Worm (Caenorhabditis elegans) whole organism, late embryonic: ENCODE measurements around the gene C35D10.7.

ENCODE experiments used
- C08G9.2 ChIP-seq: sonication (generic microtip); optimal IDR thresholded peaks from 2 replicates; lab custom pipeline; 2016; ENCODE audit warnings: mild to moderate bottlenecking, missing genetic modification characterization, moderate library complexity, missing compliant biosample characterization
- K02D7.2 ChIP-seq: sonication (generic microtip); optimal IDR thresholded peaks from 2 replicates; lab custom pipeline; 2017; ENCODE audit warnings: mild to moderate bottlenecking, missing genetic modification characterization, missing compliant biosample characterization
- K09A11.1 ChIP-seq: sonication (generic microtip); optimal IDR thresholded peaks from 2 replicates; lab custom pipeline; 2017; ENCODE audit warnings: antibody characterized with exemption, mild to moderate bottlenecking, missing genetic modification characterization, missing compliant biosample characterization; ENCODE audit not compliant: insufficient read depth
- Y22D7AL.16 ChIP-seq: sonication (generic microtip); optimal IDR thresholded peaks from 2 replicates; lab custom pipeline; 2016; ENCODE audit warnings: missing genetic modification characterization, missing compliant biosample characterization
- ceh-14 ChIP-seq: sonication (generic microtip); optimal IDR thresholded peaks from 2 replicates; lab custom pipeline; 2016; ENCODE audit warnings: missing genotype, missing genetic modification characterization, missing compliant biosample characterization
- ceh-18 ChIP-seq: sonication (generic microtip); optimal IDR thresholded peaks from 2 replicates; lab custom pipeline; 2016; ENCODE audit warnings: missing genetic modification characterization, missing compliant biosample characterization
- ceh-2 ChIP-seq: sonication (generic microtip); optimal IDR thresholded peaks from 2 replicates; lab custom pipeline; 2016; ENCODE audit warnings: missing genotype, missing genetic modification characterization, missing compliant biosample characterization
- ceh-22 ChIP-seq: sonication (generic microtip); optimal IDR thresholded peaks from 2 replicates; lab custom pipeline; 2017; ENCODE audit warnings: missing biosample characterization, missing genetic modification characterization
- ceh-30 ChIP-seq: fragments of 150-350 bp; optimal IDR thresholded peaks from 2 replicates; lab custom pipeline; 2014; ENCODE audit warnings: missing biosample characterization, missing genetic modification characterization
- ceh-31 ChIP-seq: sonication (generic microtip); optimal IDR thresholded peaks from 2 replicates; lab custom pipeline; 2016; ENCODE audit warnings: missing genetic modification characterization, missing compliant biosample characterization
- ceh-34 ChIP-seq: sonication (generic microtip); optimal IDR thresholded peaks from 2 replicates; lab custom pipeline; 2016; ENCODE audit warnings: mild to moderate bottlenecking, missing genetic modification characterization, missing compliant biosample characterization
- ceh-45 ChIP-seq: fragments of 200-800 bp; sonication (Bioruptor generic); IDR thresholded peaks from 2 replicates; pipeline ENCODE4 v1.3.6; 2022; ENCODE audit warnings: missing genetic modification reagents, missing genetic modification characterization, missing compliant biosample characterization
- ceh-6 ChIP-seq: fragments of 200-800 bp; sonication (Bioruptor generic); optimal IDR thresholded peaks from 2 replicates; lab custom pipeline; 2018; ENCODE audit warnings: mild to moderate bottlenecking, missing genetic modification characterization, missing compliant biosample characterization
- ceh-9 ChIP-seq: sonication (generic microtip); optimal IDR thresholded peaks from 2 replicates; lab custom pipeline; 2016; ENCODE audit warnings: mild to moderate bottlenecking, missing genetic modification characterization, inconsistent platforms, missing compliant biosample characterization
- che-1 ChIP-seq: sonication (generic microtip); optimal IDR thresholded peaks from 2 replicates; lab custom pipeline; 2016; ENCODE audit warnings: mild to moderate bottlenecking, missing genetic modification characterization, missing compliant biosample characterization
- dmd-4 ChIP-seq: sonication (generic microtip); optimal IDR thresholded peaks from 2 replicates; lab custom pipeline; 2016; ENCODE audit warnings: borderline replicate concordance, missing genetic modification characterization, missing compliant biosample characterization
- elt-2 ChIP-seq: sonication (generic microtip); optimal IDR thresholded peaks from 2 replicates; lab custom pipeline; 2016; ENCODE audit warnings: missing genetic modification reagents, missing genetic modification characterization, missing compliant biosample characterization
- elt-4 ChIP-seq: sonication (generic microtip); optimal IDR thresholded peaks from 2 replicates; lab custom pipeline; 2016; ENCODE audit warnings: missing genetic modification characterization, missing compliant biosample characterization
- ets-4 ChIP-seq: sonication (generic microtip); optimal IDR thresholded peaks from 2 replicates; lab custom pipeline; 2016; ENCODE audit warnings: missing genetic modification characterization, missing compliant biosample characterization
- fax-1 ChIP-seq: sonication (generic microtip); optimal IDR thresholded peaks from 2 replicates; lab custom pipeline; 2016; ENCODE audit warnings: missing genotype, missing genetic modification characterization, missing compliant biosample characterization
- fkh-6 ChIP-seq: sonication (generic microtip); optimal IDR thresholded peaks from 2 replicates; lab custom pipeline; 2016; ENCODE audit warnings: missing genetic modification characterization, missing compliant biosample characterization
- hlh-13 ChIP-seq: fragments of 200-800 bp; sonication (Bioruptor generic); optimal IDR thresholded peaks from 2 replicates; lab custom pipeline; 2018; ENCODE audit warnings: mild to moderate bottlenecking, missing genetic modification characterization, missing compliant biosample characterization
- hlh-15 ChIP-seq: sonication (generic microtip); optimal IDR thresholded peaks from 2 replicates; lab custom pipeline; 2016; ENCODE audit warnings: missing genetic modification characterization, missing compliant biosample characterization
- hlh-30 ChIP-seq: sonication (generic microtip); optimal IDR thresholded peaks from 2 replicates; lab custom pipeline; 2017; ENCODE audit warnings: antibody characterized with exemption, missing genetic modification characterization, missing compliant biosample characterization; ENCODE audit not compliant: insufficient read depth
- hlh-8 ChIP-seq: sonication (generic microtip); optimal IDR thresholded peaks from 2 replicates; lab custom pipeline; 2016; ENCODE audit warnings: missing genotype, missing genetic modification characterization, missing compliant biosample characterization
- lim-6 ChIP-seq: sonication (generic microtip); optimal IDR thresholded peaks from 2 replicates; lab custom pipeline; 2016; ENCODE audit warnings: missing genetic modification characterization, missing compliant biosample characterization
- lin-11 ChIP-seq: fragments of 200-800 bp; sonication (Bioruptor generic); optimal IDR thresholded peaks from 2 replicates; lab custom pipeline; 2018; ENCODE audit warnings: mild to moderate bottlenecking, missing genetic modification characterization, missing compliant biosample characterization
- mec-3 ChIP-seq: sonication (generic microtip); optimal IDR thresholded peaks from 2 replicates; lab custom pipeline; 2016; ENCODE audit warnings: borderline replicate concordance, missing genetic modification characterization, missing compliant biosample characterization
- nhr-232 ChIP-seq: sonication (generic microtip); optimal IDR thresholded peaks from 2 replicates; lab custom pipeline; 2016; ENCODE audit warnings: missing genetic modification characterization, missing compliant biosample characterization
- pat-9 ChIP-seq: fragments of 200-800 bp; sonication (Bioruptor generic); optimal IDR thresholded peaks from 2 replicates; lab custom pipeline; 2018; ENCODE audit warnings: mild to moderate bottlenecking, missing genetic modification characterization, moderate library complexity, missing compliant biosample characterization
- pax-1 ChIP-seq: fragments of 150-350 bp; optimal IDR thresholded peaks from 2 replicates; lab custom pipeline; 2014; ENCODE audit warnings: missing biosample characterization, missing genetic modification characterization
- pqm-1 ChIP-seq: sonication (generic microtip); optimal IDR thresholded peaks from 2 replicates; lab custom pipeline; 2016; ENCODE audit warnings: missing genetic modification characterization, missing compliant biosample characterization
- tbx-7 ChIP-seq: sonication (generic microtip); optimal IDR thresholded peaks from 2 replicates; lab custom pipeline; 2016; ENCODE audit warnings: missing genotype, missing genetic modification characterization, missing compliant biosample characterization
- unc-55 ChIP-seq: sonication (generic microtip); optimal IDR thresholded peaks from 2 replicates; lab custom pipeline; 2017; ENCODE audit warnings: missing biosample characterization, missing genetic modification reagents, missing genetic modification characterization
- zip-5 ChIP-seq: sonication (generic microtip); optimal IDR thresholded peaks from 2 replicates; lab custom pipeline; 2016; ENCODE audit warnings: missing genetic modification characterization, missing compliant biosample characterization
- ztf-16 ChIP-seq: sonication (generic microtip); optimal IDR thresholded peaks from 2 replicates; lab custom pipeline; 2017; ENCODE audit warnings: missing genetic modification characterization, missing compliant biosample characterization

C35D10.7 gene

DNA sequence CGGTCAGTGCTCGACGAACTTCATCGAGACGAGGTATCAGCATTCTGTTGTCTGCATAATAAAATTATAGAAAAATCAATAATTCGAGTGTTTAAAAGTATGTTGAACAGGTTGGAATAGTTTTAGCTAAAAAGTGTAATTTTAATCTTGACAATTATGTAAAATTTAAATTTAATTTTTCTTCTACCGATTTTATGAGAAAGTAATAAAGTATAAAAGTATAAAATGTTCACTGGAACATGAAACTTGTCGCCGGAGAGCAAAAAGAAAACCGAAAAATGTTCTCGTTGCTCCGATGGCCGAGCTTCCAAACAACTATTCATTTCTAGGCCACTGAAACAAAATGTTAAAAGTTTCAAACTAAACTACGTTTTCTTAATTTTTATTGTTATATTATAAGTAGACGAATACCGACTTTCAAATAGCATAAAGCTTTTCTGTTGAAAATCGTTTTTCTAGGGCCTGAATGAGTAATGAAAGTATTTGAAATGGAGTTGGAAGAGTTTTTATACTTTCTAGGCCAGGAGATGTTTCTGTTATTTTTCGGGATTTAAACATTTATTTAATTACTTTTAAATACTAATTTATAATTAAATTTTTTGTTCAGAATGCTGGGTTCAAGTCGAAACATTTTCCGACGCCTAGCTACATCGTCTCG, 5.9 kb downstream of the C35D10.7 start, which contains the start of the genes C35D10.10 and C35D10.5:
TSS of gene C35D10.10 (minus strand) at position 51 of the 658 bp plus-strand sequence.
TSS of gene C35D10.5 (plus strand) at position 608 of the 658 bp plus-strand sequence.
- TF ChIP-seq ceh-45 (GFP tag; lab: Robert Waterston, UW) (no peak), ceh-18 (tag; lab: Kevin White, UChicago) (no peak), ceh-9 (tag; lab: Kevin White, UChicago) (no peak), ceh-14 (tag; lab: Kevin White, UChicago) (no peak), ceh-2 (peak; percentile 66), pat-9 (no peak), ceh-34 (no peak), tbx-7 (tag; lab: Kevin White, UChicago) (peak; percentile 28), Y22D7AL.16 (tag; lab: Kevin White, UChicago) (no peak), ceh-30 (no peak), fax-1 (no peak), unc-55 (GFP tag; lab: Kevin White, UChicago) (no peak), fkh-6 (no peak), C08G9.2 (no peak), ets-4 (tag; lab: Kevin White, UChicago) (peak; percentile 83), pqm-1 (no peak), mec-3 (tag; lab: Kevin White, UChicago) (no peak), hlh-8 (no peak), zip-5 (tag; lab: Kevin White, UChicago) (peak; percentile 31), lim-6 (no peak), nhr-232 (tag; lab: Kevin White, UChicago) (no peak), K09A11.1 (tag; lab: Kevin White, UChicago) (no peak), elt-2 (tag; lab: Kevin White, UChicago) (peak; percentile 13), pax-1 (no peak), ceh-31 (tag; lab: Kevin White, UChicago) (peak; percentile 37), hlh-15 (tag; lab: Kevin White, UChicago) (no peak)

- TF ChIP-seq ztf-16 (no peak), che-1 (tag; lab: Kevin White, UChicago) (no peak), K09A11.1 (tag; lab: Kevin White, UChicago) (no peak)
These were observed 7.1 kb downstream of the C35D10.7 start, which contains the start of gene coq-8 for ce11 chrIII:4863127-4863526. coq-8 (plus strand) TSS chrIII:4863427.

DNA sequence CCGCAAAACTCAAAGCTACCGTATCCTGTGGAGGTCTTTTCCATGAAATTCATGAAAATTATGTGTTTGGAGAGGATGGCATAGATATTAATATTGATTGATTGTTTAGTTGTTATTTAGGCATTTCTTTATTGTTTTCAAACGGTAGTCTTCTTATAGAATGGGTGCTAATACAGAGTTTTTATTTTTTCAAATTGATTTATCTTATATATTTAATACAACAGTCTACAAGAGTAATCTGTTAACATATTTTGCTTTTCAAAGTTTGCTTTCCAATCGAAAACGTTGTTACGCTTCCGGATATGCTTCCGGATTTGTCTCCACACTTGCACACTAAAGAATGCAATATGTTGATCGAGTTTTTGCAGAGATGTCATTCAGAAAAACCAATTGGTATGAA, 10.8 kb downstream of the C35D10.7 start, which contains the start of gene C35D10.17:
TSS of gene C35D10.17 (plus strand) at position 301 of the 400 bp plus-strand sequence.
- TF ChIP-seq lin-11 (tag; lab: Kevin White, UChicago) (no peak), hlh-13 (GFP tag; lab: Kevin White, UChicago) (no peak), mec-3 (tag; lab: Kevin White, UChicago) (no peak), ceh-14 (tag; lab: Kevin White, UChicago) (no peak), ceh-6 (GFP tag; lab: Kevin White, UChicago) (no peak), elt-4 (tag; lab: Kevin White, UChicago) (no peak), che-1 (tag; lab: Kevin White, UChicago) (no peak), hlh-30 (tag; lab: Kevin White, UChicago) (no peak), dmd-4 (tag; lab: Kevin White, UChicago) (no peak), tbx-7 (tag; lab: Kevin White, UChicago) (no peak), ceh-22 (no peak), pqm-1 (no peak), Y22D7AL.16 (tag; lab: Kevin White, UChicago) (no peak)

DNA sequence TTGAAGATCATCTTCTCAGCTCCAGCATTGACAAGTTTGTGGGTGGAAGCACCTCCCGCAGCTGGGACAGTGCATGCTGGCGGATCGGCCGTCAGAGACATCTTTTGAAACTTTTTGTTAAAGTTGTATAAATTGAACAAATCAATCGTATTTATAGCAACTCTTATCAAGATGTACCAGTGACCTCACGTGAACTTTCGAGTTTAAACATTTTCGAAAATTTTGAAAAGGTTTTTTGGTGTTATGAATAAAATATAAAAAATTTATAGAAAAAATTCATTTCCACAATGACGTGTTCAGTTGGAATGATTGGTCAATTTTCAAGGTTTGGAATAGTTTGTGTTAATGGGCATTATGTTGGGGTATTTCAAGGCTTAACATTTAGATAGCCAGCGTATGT, 12.7 kb downstream of the C35D10.7 start, which contains the start of the genes msd-4 and C35D10.3:
TSS of gene msd-4 (minus strand) at position 101 of the 400 bp plus-strand sequence.
TSS of gene C35D10.3 (plus strand) at position 279 of the 400 bp plus-strand sequence.
- no peak for TF ChIP-seq K02D7.2 (tag; lab: Kevin White, UChicago)
